Worm (Caenorhabditis elegans): ENCODE measurements around the gene F23H12.5.

- TF ChIP-seq ama-1 (optimal IDR thresholded peaks at IDR 0.05) (no peak), pag-3 (tag; optimal IDR thresholded peaks at IDR 0.05; ENCODE audit: borderline replicate concordance) (no peak), unc-86 (tag; optimal IDR thresholded peaks at IDR 0.05) (no peak), lim-6 (tag; optimal IDR thresholded peaks at IDR 0.05) (no peak), syd-9 (tag; optimal IDR thresholded peaks at IDR 0.05) (no peak), dmd-4 (tag; optimal IDR thresholded peaks at IDR 0.05; ENCODE audit: borderline replicate concordance) (no peak)
Observed at ce11 chrV:12347854-12348253, 10.6 kb upstream of the F23H12.5 start.
